Worm (Caenorhabditis elegans) whole organism, L4 larva: ENCODE measurements around the gene lhpp-1.

Experiments used
- D1046.2 ChIP-seq: fragments of 200-800 bp; sonication (Bioruptor generic); IDR thresholded peaks from 2 replicates; pipeline ENCODE4 v1.3.6; 2022; ENCODE audit warnings: missing genetic modification characterization, missing compliant biosample characterization
- F37D6.2 ChIP-seq: sonication (generic microtip); optimal IDR thresholded peaks from 2 replicates; lab custom pipeline; 2016; ENCODE audit warnings: mild to moderate bottlenecking, missing genetic modification characterization, missing compliant biosample characterization
- T20F7.1 ChIP-seq: fragments of 200-800 bp; sonication (Bioruptor generic); optimal IDR thresholded peaks from 2 replicates; lab custom pipeline; 2018; ENCODE audit warnings: mild to moderate bottlenecking, missing genetic modification characterization, missing compliant biosample characterization
- Y5F2A.4 ChIP-seq: fragments of 200-800 bp; sonication (Bioruptor generic); optimal IDR thresholded peaks from 2 replicates; lab custom pipeline; 2018; ENCODE audit warnings: mild to moderate bottlenecking, missing genetic modification characterization, missing compliant biosample characterization
- ZK337.2 ChIP-seq: fragments of 200-800 bp; sonication (Bioruptor generic); IDR thresholded peaks from 2 replicates; pipeline ENCODE4 v1.3.6; 2022; ENCODE audit warnings: missing genetic modification reagents, missing genetic modification characterization, missing compliant biosample characterization
- ZK546.5 ChIP-seq, 2 experiments: sonication (generic microtip); optimal IDR thresholded peaks; 2 replicates each; lab custom pipeline; 2017; ENCODE audit warnings: missing biosample characterization in 2 of 2, missing genetic modification characterization in 2 of 2
- aha-1 ChIP-seq: fragments of 150-350 bp; peaks from one replicate; lab custom pipeline; 2014; ENCODE audit warnings: missing biosample characterization, missing genetic modification characterization
- ceh-28 ChIP-seq: fragments of 150-350 bp; optimal IDR thresholded peaks from 2 replicates; lab custom pipeline; 2014; ENCODE audit warnings: missing biosample characterization, missing genetic modification reagents, missing genetic modification characterization
- ceh-32 ChIP-seq: sonication (generic microtip); optimal IDR thresholded peaks from 2 replicates; lab custom pipeline; 2016; ENCODE audit warnings: mild to moderate bottlenecking, missing genetic modification characterization, missing compliant biosample characterization; ENCODE audit not compliant: poor library complexity
- cey-2 ChIP-seq: sonication (generic microtip); optimal IDR thresholded peaks from 3 replicates; lab custom pipeline; 2017; ENCODE audit warnings: missing genetic modification characterization, mild to moderate bottlenecking, missing compliant biosample characterization, antibody characterized with exemption, borderline replicate concordance; ENCODE audit not compliant: insufficient read depth
- daf-16 ChIP-seq, 3 experiments: sonication (generic microtip); optimal IDR thresholded peaks; 2 replicates each; lab custom pipeline; 2016 to 2017; ENCODE audit warnings: missing genetic modification characterization in 3 of 3, missing genetic modification reagents in 3 of 3, mild to moderate bottlenecking in 2 of 3, missing compliant biosample characterization in 2 of 3, missing biosample characterization in 1 of 3, moderate library complexity in 1 of 3
- dmd-6 ChIP-seq: fragments of 200-800 bp; sonication (Bioruptor generic); IDR thresholded peaks from 2 replicates; pipeline ENCODE4 v1.3.6; 2022; ENCODE audit warnings: missing genetic modification reagents, missing genetic modification characterization, missing compliant biosample characterization
- egl-27 ChIP-seq: sonication (generic microtip); optimal IDR thresholded peaks from 3 replicates; lab custom pipeline; 2017; ENCODE audit warnings: missing biosample characterization, missing genetic modification reagents, missing genetic modification characterization
- hlh-11 ChIP-seq: fragments of 200-800 bp; sonication (Bioruptor generic); optimal IDR thresholded peaks from 2 replicates; lab custom pipeline; 2018; ENCODE audit warnings: mild to moderate bottlenecking, missing genetic modification characterization, missing compliant biosample characterization
- hlh-30 ChIP-seq: sonication (generic microtip); optimal IDR thresholded peaks from 2 replicates; lab custom pipeline; 2017; ENCODE audit warnings: antibody characterized with exemption, mild to moderate bottlenecking, missing genetic modification characterization, missing compliant biosample characterization; ENCODE audit not compliant: insufficient read depth
- lin-13 ChIP-seq: fragments of 150-350 bp; optimal IDR thresholded peaks from 2 replicates; lab custom pipeline; 2014; ENCODE audit warnings: missing biosample characterization, missing genetic modification reagents, missing genetic modification characterization
- lir-3 ChIP-seq: sonication (generic microtip); optimal IDR thresholded peaks from 2 replicates; lab custom pipeline; 2016; ENCODE audit warnings: mild to moderate bottlenecking, missing genetic modification characterization, missing compliant biosample characterization
- madf-9 ChIP-seq: fragments of 200-800 bp; sonication (Bioruptor generic); conservative IDR thresholded peaks from 2 replicates; pipeline ENCODE4 v1.3.6; 2022; ENCODE audit warnings: missing genetic modification reagents, missing genetic modification characterization, missing compliant biosample characterization
- mdl-1 ChIP-seq, 2 experiments: fragments of 150-350 bp in 1 of 2; sonication (generic microtip) in 1 of 2; optimal IDR thresholded peaks; 2 replicates each; lab custom pipeline; 2014 to 2017; ENCODE audit warnings: missing biosample characterization in 2 of 2, missing genetic modification characterization in 2 of 2
- mxl-2 ChIP-seq: fragments of 200-800 bp; sonication (Bioruptor generic); conservative IDR thresholded peaks from 2 replicates; pipeline ENCODE4 v1.3.6; 2022; ENCODE audit warnings: missing genetic modification reagents, missing genetic modification characterization, missing compliant biosample characterization
- mxl-3 ChIP-seq: fragments of 200-800 bp; sonication (Bioruptor generic); optimal IDR thresholded peaks from 2 replicates; lab custom pipeline; 2018; ENCODE audit warnings: mild to moderate bottlenecking, missing genetic modification characterization, missing compliant biosample characterization
- nhr-10 ChIP-seq: fragments of 150-350 bp; optimal IDR thresholded peaks from 2 replicates; lab custom pipeline; 2014; ENCODE audit warnings: missing biosample characterization, missing genetic modification characterization
- nhr-25 ChIP-seq: sonication (generic microtip); optimal IDR thresholded peaks from 2 replicates; lab custom pipeline; 2017; ENCODE audit warnings: missing genetic modification characterization, mild to moderate bottlenecking, missing compliant biosample characterization, antibody characterized with exemption, moderate library complexity, borderline replicate concordance; ENCODE audit not compliant: insufficient read depth
- nhr-28 ChIP-seq: fragments of 150-350 bp; optimal IDR thresholded peaks from 2 replicates; lab custom pipeline; 2014; ENCODE audit warnings: missing biosample characterization, missing genetic modification characterization
- nhr-41 ChIP-seq: fragments of 200-800 bp; sonication (Bioruptor generic); IDR thresholded peaks from 2 replicates; pipeline ENCODE4 v1.3.6; 2022; ENCODE audit warnings: missing genetic modification reagents, missing genetic modification characterization, missing compliant biosample characterization
- nhr-48 ChIP-seq: sonication (generic microtip); optimal IDR thresholded peaks from 2 replicates; lab custom pipeline; 2016; ENCODE audit warnings: mild to moderate bottlenecking, missing genetic modification characterization, missing compliant biosample characterization
- nhr-76 ChIP-seq: fragments of 150-350 bp; optimal IDR thresholded peaks from 2 replicates; lab custom pipeline; 2014; ENCODE audit warnings: missing biosample characterization, missing genetic modification characterization
- rbr-2 ChIP-seq: sonication (generic microtip); optimal IDR thresholded peaks from 2 replicates; lab custom pipeline; 2016; ENCODE audit warnings: missing genotype, missing genetic modification characterization, missing compliant biosample characterization
- snpc-1.2 ChIP-seq: fragments of 200-800 bp; sonication (Bioruptor generic); IDR thresholded peaks from 2 replicates; pipeline ENCODE4 v1.3.6; 2022; ENCODE audit warnings: missing genetic modification reagents, missing genetic modification characterization, missing compliant biosample characterization
- tra-1 ChIP-seq: fragments of 200-800 bp; sonication (Bioruptor generic); IDR thresholded peaks from 2 replicates; pipeline ENCODE4 v1.3.6; 2022; ENCODE audit warnings: missing genetic modification reagents, missing genetic modification characterization, missing compliant biosample characterization
- unc-62 ChIP-seq, 3 experiments: fragments of 150-350 bp in 1 of 3; sonication (generic microtip); optimal IDR thresholded peaks in 2 of 3; peaks in 1 of 3; 1 replicate in 1 of 3; 2 replicates in 2 of 3; lab custom pipeline; 2014 to 2017; ENCODE audit warnings: missing biosample characterization in 3 of 3, missing genetic modification characterization in 3 of 3, missing genetic modification reagents in 3 of 3, missing genotype in 1 of 3
- zag-1 ChIP-seq: fragments of 150-350 bp; optimal IDR thresholded peaks from 2 replicates; lab custom pipeline; 2014; ENCODE audit warnings: missing biosample characterization, missing genetic modification characterization

The lhpp-1 gene

DNA sequence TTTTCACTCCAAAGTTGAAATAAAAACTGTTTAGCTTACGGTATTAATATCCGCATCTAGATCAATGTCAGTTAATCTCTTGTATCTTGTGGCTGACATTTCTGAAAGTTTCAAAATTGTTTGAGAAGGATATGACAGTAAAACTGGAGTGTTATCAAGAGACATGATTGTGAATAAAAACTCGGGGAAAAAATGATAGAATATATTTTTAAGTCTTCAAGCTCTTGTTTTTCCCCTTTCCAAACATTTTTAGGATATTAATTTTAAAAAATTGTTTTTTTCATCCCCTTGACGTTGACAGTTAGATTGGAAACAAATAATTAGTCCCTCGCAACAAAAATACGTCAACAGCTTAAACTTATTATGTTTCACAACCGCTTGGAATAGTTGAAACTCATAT is 36.7 kb downstream of the lhpp-1 start, which contains the start of gene R07B7.6:
TSS of gene R07B7.6 (minus strand) at position 101 of the 400 bp plus-strand sequence.
- TF ChIP-seq lir-3 (no peak), egl-27 (no peak), madf-9 (GFP tag; lab: Robert Waterston, UW) (no peak), nhr-28 (tag; lab: Kevin White, UChicago) (no peak), Y5F2A.4 (GFP tag; lab: Kevin White, UChicago) (no peak), nhr-10 (tag; lab: Kevin White, UChicago) (no peak), nhr-25 (tag; lab: Kevin White, UChicago) (no peak), ceh-28 (tag; lab: Kevin White, UChicago) (no peak), rbr-2 (tag; lab: Kevin White, UChicago) (no peak), hlh-30 (tag; lab: Kevin White, UChicago) (no peak)

DNA sequence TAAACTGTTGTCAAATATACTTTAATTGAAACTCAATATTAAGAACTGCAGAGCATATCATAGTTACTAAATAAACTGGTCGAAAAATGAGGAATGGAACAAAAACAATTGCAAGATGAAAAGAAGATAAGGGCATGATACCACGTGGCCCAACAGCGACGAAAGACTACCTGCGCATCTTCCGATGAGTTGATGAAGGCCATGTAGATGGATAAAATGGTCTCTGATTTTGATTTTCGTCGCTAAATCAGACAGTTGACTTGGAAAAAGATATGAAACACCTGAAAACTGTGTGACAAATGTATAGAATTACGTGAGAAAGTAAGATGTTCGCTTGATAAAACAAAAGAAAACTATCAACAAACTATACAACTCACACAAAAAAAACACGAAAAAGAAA is 40.1 kb downstream of the lhpp-1 start:
- TF ChIP-seq hlh-30 (tag; lab: Kevin White, UChicago) (peak; percentile 81), F37D6.2 (tag; lab: Kevin White, UChicago) (no peak), daf-16 (GFP tag; optimal IDR thresholded peaks at IDR 0.05; lab: Kevin White, UChicago) (no peak), daf-16 (tag; optimal IDR thresholded peaks at IDR 0.05; lab: Kevin White, UChicago) (no peak), hlh-11 (peak; percentile 45), lin-13 (GFP tag; lab: Kevin White, UChicago) (no peak), snpc-1.2 (GFP tag; lab: Robert Waterston, UW) (no peak), zag-1 (no peak), nhr-25 (tag; lab: Kevin White, UChicago) (peak; percentile 65), cey-2 (tag; lab: Kevin White, UChicago) (no peak), mdl-1 (tag; optimal IDR thresholded peaks at IDR 0.05; lab: Kevin White, UChicago) (peak; percentile 14 to 70), aha-1 (tag; lab: Kevin White, UChicago) (peak; percentile 46), mxl-3 (GFP tag; lab: Kevin White, UChicago) (peak; percentile 83), unc-62 (GFP tag; optimal IDR thresholded peaks at IDR 0.05 in 1 of 2; lab: Kevin White, UChicago) (peak in 1 of 2 experiments; percentile 3), unc-62 (tag; optimal IDR thresholded peaks at IDR 0.05; lab: Kevin White, UChicago) (no peak), ceh-32 (no peak), nhr-28 (tag; lab: Kevin White, UChicago) (peak; percentile 62), dmd-6 (GFP tag; lab: Robert Waterston, UW) (peak; percentile 32; the same call in 1 of the 2 replicates)

DNA sequence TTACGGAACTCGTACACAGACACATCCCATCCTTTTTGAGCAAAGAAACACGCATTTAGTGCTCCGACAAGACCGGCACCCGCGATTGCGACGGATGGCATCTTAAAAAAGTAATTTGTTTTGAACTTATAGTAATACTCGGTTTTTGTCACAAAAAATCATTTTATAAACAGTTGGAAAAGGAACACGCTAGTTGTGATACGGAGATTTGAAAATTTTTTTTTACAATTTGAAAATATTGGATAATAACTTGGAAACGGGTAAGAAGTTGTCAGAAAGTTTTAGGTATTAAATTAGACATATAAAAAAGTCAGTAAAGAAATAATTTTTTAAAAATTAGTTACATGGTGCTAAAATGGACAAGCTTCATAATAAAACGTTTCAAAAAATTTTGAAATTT is 41.2 kb downstream of the lhpp-1 start, which contains the start of gene kmo-1:
TSS of gene kmo-1 (minus strand) at position 101 of the 400 bp plus-strand sequence.
- TF ChIP-seq hlh-11 (no peak), nhr-41 (GFP tag; lab: Robert Waterston, UW) (no peak), ZK546.5 (tag; optimal IDR thresholded peaks at IDR 0.05; lab: Kevin White, UChicago) (no peak), D1046.2 (GFP tag; lab: Robert Waterston, UW) (no peak), tra-1 (no peak), egl-27 (no peak), unc-62 (GFP tag; optimal IDR thresholded peaks at IDR 0.05 in 1 of 2; lab: Kevin White, UChicago) (no peak), unc-62 (tag; optimal IDR thresholded peaks at IDR 0.05; lab: Kevin White, UChicago) (no peak), ZK337.2 (GFP tag; lab: Robert Waterston, UW) (no peak), snpc-1.2 (GFP tag; lab: Robert Waterston, UW) (no peak), T20F7.1 (GFP tag; lab: Kevin White, UChicago) (no peak), mxl-3 (GFP tag; lab: Kevin White, UChicago) (no peak)

DNA sequence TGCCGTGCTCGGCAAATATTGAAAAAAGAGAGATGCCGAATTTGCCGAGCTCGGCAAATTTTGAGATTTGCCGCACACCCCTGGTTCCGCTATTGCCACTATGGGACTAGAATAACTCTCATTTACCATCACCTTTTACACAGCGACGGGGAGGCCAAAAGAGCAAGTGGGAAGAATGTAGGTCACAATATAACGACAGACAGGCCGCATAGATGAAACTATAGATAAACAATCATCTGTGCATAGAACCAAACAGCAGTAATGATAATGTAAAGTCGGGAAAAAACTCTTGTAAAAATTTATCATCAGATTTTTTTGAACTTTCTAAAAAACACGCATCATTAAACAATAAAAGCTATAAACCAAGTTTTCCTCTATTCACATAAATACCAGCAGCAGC is 43.2 kb downstream of the lhpp-1 start, which contains the start of gene kmo-2:
TSS of gene kmo-2 (minus strand) at position 101 of the 400 bp plus-strand sequence.
- TF ChIP-seq nhr-76 (tag; lab: Kevin White, UChicago) = no peak
- no peak for TF ChIP-seq mxl-2 (GFP tag; lab: Robert Waterston, UW)
- TF ChIP-seq nhr-48 = no peak
